Fruit fly (Drosophila melanogaster) whole organism, embryonic: Measurements from ENCODE around the gene Usp8.
A peak's percentile ranks its signal among the peaks of the same experiment; 100 is the strongest.

Experiments used
- Bgb ChIP-seq: fragments of 200-800 bp; sonication (Bioruptor generic); IDR thresholded peaks from 2 replicates; pipeline ENCODE4 v1.3.6; 2022; ENCODE audit warnings: missing biosample characterization, missing genetic modification characterization; ENCODE audit not compliant: partially characterized antibody
- CG10209 ChIP-seq: fragments of 200-800 bp; sonication (Bioruptor generic); optimal IDR thresholded peaks from 3 replicates; lab custom pipeline; 2017; ENCODE audit warnings: missing biosample characterization, mild to moderate bottlenecking, missing genetic modification characterization, missing genetic modification reagents
- CG11247 ChIP-seq: fragments of 200-800 bp; sonication (Bioruptor generic); IDR thresholded peaks from 2 replicates; pipeline ENCODE4 v1.3.6; 2022; ENCODE audit warnings: missing biosample characterization, missing genetic modification characterization
- CG13624 ChIP-seq: fragments of 200-800 bp; sonication (Bioruptor generic); optimal IDR thresholded peaks from 2 replicates; lab custom pipeline; 2016; ENCODE audit warnings: missing biosample characterization, missing genetic modification characterization
- CG13775 ChIP-seq: fragments of 200-800 bp; sonication (Bioruptor generic); optimal IDR thresholded peaks from 3 replicates; lab custom pipeline; 2017; ENCODE audit warnings: missing biosample characterization, mild to moderate bottlenecking, missing genetic modification characterization
- CG17385 ChIP-seq: fragments of 200-800 bp; sonication (Bioruptor generic); optimal IDR thresholded peaks from 3 replicates; lab custom pipeline; 2018; ENCODE audit warnings: missing biosample characterization, mild to moderate bottlenecking, missing genetic modification characterization
- CG2129 ChIP-seq: fragments of 200-800 bp; sonication (Bioruptor generic); IDR thresholded peaks from 2 replicates; pipeline ENCODE4 v1.3.6; 2022; ENCODE audit warnings: missing biosample characterization, missing genetic modification characterization; ENCODE audit not compliant: partially characterized antibody
- CG2199 ChIP-seq: fragments of 200-800 bp; sonication (Bioruptor generic); IDR thresholded peaks from 3 replicates; pipeline ENCODE4 v1.3.6; 2022; ENCODE audit warnings: missing biosample characterization, missing genetic modification characterization
- CG30403 ChIP-seq: fragments of 200-800 bp; sonication (Bioruptor generic); optimal IDR thresholded peaks from 3 replicates; lab custom pipeline; 2016; ENCODE audit warnings: missing biosample characterization, missing genetic modification characterization
- CG3847 ChIP-seq: fragments of 200-800 bp; sonication (Bioruptor generic); IDR thresholded peaks from 2 replicates; pipeline ENCODE4 v1.3.6; 2022; ENCODE audit warnings: missing biosample characterization, missing genetic modification characterization
- CG3995 ChIP-seq: fragments of 200-800 bp; sonication (Bioruptor generic); optimal IDR thresholded peaks from 3 replicates; lab custom pipeline; 2016; ENCODE audit warnings: missing biosample characterization, missing genetic modification characterization
- CG4424 ChIP-seq: fragments of 200-800 bp; sonication (Bioruptor generic); optimal IDR thresholded peaks from 3 replicates; lab custom pipeline; 2016; ENCODE audit warnings: missing biosample characterization, missing genetic modification characterization
- CG6175 ChIP-seq: fragments of 200-800 bp; sonication (Bioruptor generic); IDR thresholded peaks from 3 replicates; pipeline ENCODE4 v1.3.6; 2022; ENCODE audit warnings: missing biosample characterization, missing genetic modification characterization
- CG8359 ChIP-seq: fragments of 200-800 bp; sonication (Bioruptor generic); optimal IDR thresholded peaks from 2 replicates; lab custom pipeline; 2017; ENCODE audit warnings: missing biosample characterization, mild to moderate bottlenecking, missing genetic modification characterization, borderline replicate concordance
- CG9817 ChIP-seq: fragments of 200-800 bp; sonication (Bioruptor generic); optimal IDR thresholded peaks from 2 replicates; lab custom pipeline; 2018; ENCODE audit warnings: missing biosample characterization, mild to moderate bottlenecking, missing genetic modification characterization, moderate library complexity
- Chrac-16 ChIP-seq: fragments of 200-800 bp; sonication (Bioruptor generic); optimal IDR thresholded peaks from 3 replicates; lab custom pipeline; 2016; ENCODE audit warnings: missing biosample characterization, missing genetic modification characterization
- Drgx ChIP-seq: fragments of 200-800 bp; sonication (Bioruptor generic); IDR thresholded peaks from 2 replicates; pipeline ENCODE4 v1.3.6; 2022; ENCODE audit warnings: missing biosample characterization, missing genetic modification characterization
- Eip74EF ChIP-seq, 2 experiments: fragments of 200-800 bp in 1 of 2; fragments of >200 bp in 1 of 2; sonication (Bioruptor generic) in 1 of 2; optimal IDR thresholded peaks; 2 replicates each; lab custom pipeline; 2017 to 2019; ENCODE audit warnings: missing biosample characterization in 2 of 2, missing genetic modification characterization in 2 of 2, mild to moderate bottlenecking in 1 of 2, moderate library complexity in 1 of 2
- Ets65A ChIP-seq: fragments of 200-800 bp; sonication (Bioruptor generic); peaks from one replicate; lab custom pipeline; 2016; ENCODE audit warnings: missing biosample characterization, missing genetic modification characterization
- Gug ChIP-seq: fragments of 200-800 bp; sonication (Bioruptor generic); IDR thresholded peaks from 4 replicates; pipeline ENCODE4 v1.3.6; 2022; ENCODE audit warnings: missing biosample characterization, missing genetic modification characterization
- Hey ChIP-seq: fragments of 200-800 bp; sonication (Bioruptor generic); optimal IDR thresholded peaks from 3 replicates; lab custom pipeline; 2018; ENCODE audit warnings: missing biosample characterization, mild to moderate bottlenecking, missing genetic modification characterization
- Mes4 ChIP-seq: fragments of 200-800 bp; sonication (Bioruptor generic); optimal IDR thresholded peaks from 2 replicates; lab custom pipeline; 2016; ENCODE audit warnings: missing biosample characterization, missing genetic modification characterization
- Nf-YB ChIP-seq: fragments of 200-800 bp; sonication (Bioruptor generic); optimal IDR thresholded peaks from 3 replicates; lab custom pipeline; 2019; ENCODE audit warnings: missing biosample characterization, mild to moderate bottlenecking, missing genetic modification characterization, moderate library complexity
- Oaz ChIP-seq: fragments of 200-800 bp; sonication (Bioruptor generic); IDR thresholded peaks from 2 replicates; pipeline ENCODE4 v1.3.6; 2022; ENCODE audit warnings: missing biosample characterization, missing genetic modification characterization
- Sox102F ChIP-seq: fragments of 200-800 bp; sonication (Bioruptor generic); optimal IDR thresholded peaks from 2 replicates; lab custom pipeline; 2018; ENCODE audit warnings: missing biosample characterization, mild to moderate bottlenecking, missing genetic modification characterization, moderate library complexity
- Stat92E ChIP-seq, 3 experiments: fragments of >200 bp in 2 of 3; fragments of 200-800 bp in 1 of 3; sonication (Bioruptor generic) in 1 of 3; optimal IDR thresholded peaks; 2 replicates each; lab custom pipeline; 2017 to 2019; ENCODE audit warnings: missing biosample characterization in 3 of 3, missing genetic modification characterization in 3 of 3, mild to moderate bottlenecking in 1 of 3, moderate library complexity in 1 of 3
- abd-A ChIP-seq: fragments of 200-800 bp; sonication (Bioruptor generic); optimal IDR thresholded peaks from 3 replicates; lab custom pipeline; 2019; ENCODE audit warnings: missing biosample characterization, mild to moderate bottlenecking, missing genetic modification characterization, moderate library complexity
- ara ChIP-seq: fragments of 200-800 bp; sonication (Bioruptor generic); IDR thresholded peaks from 2 replicates; pipeline ENCODE4 v1.3.6; 2022; ENCODE audit warnings: missing biosample characterization, missing genetic modification characterization
- bab2 ChIP-seq: fragments of 200-800 bp; sonication (Bioruptor generic); optimal IDR thresholded peaks from 2 replicates; lab custom pipeline; 2016; ENCODE audit warnings: missing biosample characterization, missing genetic modification characterization
- croc ChIP-seq: fragments of 200-800 bp; sonication (Bioruptor generic); conservative IDR thresholded peaks from 3 replicates; pipeline ENCODE4 v1.3.6; 2022; ENCODE audit warnings: missing biosample characterization, missing genetic modification characterization
- cwo ChIP-seq: fragments of 200-800 bp; sonication (Bioruptor generic); optimal IDR thresholded peaks from 3 replicates; lab custom pipeline; 2017; ENCODE audit warnings: missing biosample characterization, missing genetic modification characterization, mild to moderate bottlenecking, moderate library complexity, missing genetic modification reagents
- da ChIP-seq: fragments of 200-800 bp; sonication (Bioruptor generic); optimal IDR thresholded peaks from 2 replicates; lab custom pipeline; 2016; ENCODE audit warnings: missing biosample characterization, missing genetic modification characterization
- dan ChIP-seq: fragments of 200-800 bp; sonication (Bioruptor generic); IDR thresholded peaks from 2 replicates; pipeline ENCODE4 v1.3.6; 2022; ENCODE audit warnings: missing biosample characterization, missing genetic modification characterization
- dysf ChIP-seq: fragments of 200-800 bp; sonication (Bioruptor generic); IDR thresholded peaks from 3 replicates; pipeline ENCODE4 v1.3.6; 2022; ENCODE audit warnings: missing biosample characterization, missing genetic modification characterization
- ftz-f1 ChIP-seq: fragments of 200-800 bp; sonication (Bioruptor generic); optimal IDR thresholded peaks from 2 replicates; lab custom pipeline; 2016; ENCODE audit warnings: missing biosample characterization, missing genetic modification characterization
- mam ChIP-seq: fragments of 200-800 bp; sonication (Bioruptor generic); optimal IDR thresholded peaks from 3 replicates; lab custom pipeline; 2016; ENCODE audit warnings: missing biosample characterization, missing genetic modification characterization
- nerfin-1 ChIP-seq: fragments of 200-800 bp; sonication (Bioruptor generic); optimal IDR thresholded peaks from 3 replicates; lab custom pipeline; 2019; ENCODE audit warnings: missing biosample characterization, mild to moderate bottlenecking, missing genetic modification characterization, moderate library complexity
- nerfin-2 ChIP-seq: fragments of 200-800 bp; sonication (Bioruptor generic); IDR thresholded peaks from 2 replicates; pipeline ENCODE4 v1.3.6; 2022; ENCODE audit warnings: missing biosample characterization, missing genetic modification characterization; ENCODE audit not compliant: partially characterized antibody
- nmo ChIP-seq: fragments of 200-800 bp; sonication (Bioruptor generic); optimal IDR thresholded peaks from 2 replicates; lab custom pipeline; 2018; ENCODE audit warnings: missing biosample characterization, mild to moderate bottlenecking, missing genetic modification characterization, moderate library complexity
- nom ChIP-seq: fragments of 200-800 bp; sonication (Bioruptor generic); optimal IDR thresholded peaks from 2 replicates; lab custom pipeline; 2017; ENCODE audit warnings: missing biosample characterization, missing genetic modification characterization, mild to moderate bottlenecking, moderate library complexity, missing genetic modification reagents
- p53 ChIP-seq: fragments of 200-800 bp; sonication (Bioruptor generic); optimal IDR thresholded peaks from 2 replicates; lab custom pipeline; 2016; ENCODE audit warnings: missing biosample characterization, missing genetic modification characterization
- phol ChIP-seq: fragments of 200-800 bp; sonication (Bioruptor generic); optimal IDR thresholded peaks from 3 replicates; lab custom pipeline; 2018; ENCODE audit warnings: missing biosample characterization, mild to moderate bottlenecking, missing genetic modification characterization, moderate library complexity
- pita ChIP-seq: fragments of 200-800 bp; sonication (Bioruptor generic); optimal IDR thresholded peaks from 2 replicates; lab custom pipeline; 2017; ENCODE audit warnings: missing biosample characterization, mild to moderate bottlenecking, missing genetic modification characterization
- pzg ChIP-seq: fragments of 200-800 bp; sonication (Bioruptor generic); optimal IDR thresholded peaks from 3 replicates; lab custom pipeline; 2018; ENCODE audit warnings: missing biosample characterization, mild to moderate bottlenecking, missing genetic modification characterization, moderate library complexity
- seq ChIP-seq: fragments of 200-800 bp; sonication (Bioruptor generic); IDR thresholded peaks from 2 replicates; pipeline ENCODE4 v1.3.6; 2022; ENCODE audit warnings: missing biosample characterization, missing genetic modification characterization
- tap ChIP-seq: fragments of 200-800 bp; optimal IDR thresholded peaks from 3 replicates; lab custom pipeline; 2019; ENCODE audit warnings: missing biosample characterization, mild to moderate bottlenecking, missing genetic modification characterization, moderate library complexity
- tgo ChIP-seq: fragments of 200-800 bp; sonication (Bioruptor generic); IDR thresholded peaks from 3 replicates; pipeline ENCODE4 v1.3.6; 2022; ENCODE audit warnings: missing biosample characterization, missing genetic modification characterization
- tin ChIP-seq: fragments of 200-800 bp; sonication (Bioruptor generic); optimal IDR thresholded peaks from 3 replicates; lab custom pipeline; 2016; ENCODE audit warnings: missing biosample characterization, missing genetic modification characterization
- ttk ChIP-seq: fragments of 200-800 bp; sonication (Bioruptor generic); IDR thresholded peaks from 2 replicates; pipeline ENCODE4 v2.1.2; 2022; ENCODE audit warnings: missing biosample characterization, missing genetic modification characterization
- vnd ChIP-seq: fragments of 200-800 bp; sonication (Bioruptor generic); IDR thresholded peaks from 3 replicates; pipeline ENCODE4 v1.3.6; 2022; ENCODE audit warnings: missing biosample characterization, missing genetic modification characterization; ENCODE audit not compliant: partially characterized antibody
- zfh1 ChIP-seq: fragments of 200-800 bp; sonication (Bioruptor generic); IDR thresholded peaks from 3 replicates; pipeline ENCODE4 v1.3.6; 2022; ENCODE audit warnings: missing biosample characterization, missing genetic modification characterization

The Usp8 gene

dm6 chr3R:21140458-21140857 lies 6.4 kb downstream of the Usp8 start, which contains the start of gene SNF4Agamma (continued):
- TF ChIP-seq ftz-f1 (GFP tag; lab: Kevin White, UChicago) = no peak
- no peak for TF ChIP-seq abd-A (tag; lab: Kevin White, UChicago)
- TF ChIP-seq CG17385 = no peak
- 0 out of 3 replicates have a peak, but pooled peaks have one; percentile 19 for TF ChIP-seq croc
- TF ChIP-seq Mes4 (GFP tag; lab: Kevin White, UChicago) = peak; percentile 0
- peak; percentile 62 for TF ChIP-seq CG30403
- TF ChIP-seq tin (GFP tag; lab: Kevin White, UChicago) = no peak
- no peak; the same call in 3 of the 4 replicates for TF ChIP-seq Gug
- no peak; the same call in 2 of the 3 replicates for TF ChIP-seq tgo (GFP tag; lab: Robert Waterston, UW)
- peak; percentile 46 for TF ChIP-seq phol (tag; lab: Kevin White, UChicago)
- no peak for TF ChIP-seq Eip74EF (GFP tag; optimal IDR thresholded peaks at IDR 0.05; lab: Kevin White, UChicago)
- TF ChIP-seq zfh1 (GFP tag; lab: Robert Waterston, UW) = no peak
- TF ChIP-seq CG13775 (GFP tag; lab: Kevin White, UChicago) = no peak
- TF ChIP-seq CG10209 (GFP tag; lab: Kevin White, UChicago) = no peak
- no peak for TF ChIP-seq CG4424 (GFP tag; lab: Kevin White, UChicago)
- TF ChIP-seq nom (GFP tag; lab: Kevin White, UChicago) = no peak
- TF ChIP-seq Stat92E (GFP tag; optimal IDR thresholded peaks at IDR 0.05; lab: Kevin White, UChicago) = no peak
- TF ChIP-seq Bgb (GFP tag; lab: Robert Waterston, UW) = peak; percentile 76
- TF ChIP-seq cwo (GFP tag; lab: Kevin White, UChicago) = no peak
- no peak for TF ChIP-seq dysf (GFP tag; lab: Robert Waterston, UW)
- TF ChIP-seq ara (GFP tag; lab: Robert Waterston, UW) = no peak
- TF ChIP-seq dan (GFP tag; lab: Robert Waterston, UW) = no peak
- peak; percentile 91 for TF ChIP-seq Ets65A
- no peak for TF ChIP-seq CG3995 (GFP tag; lab: Kevin White, UChicago)
- TF ChIP-seq Hey (tag; lab: Kevin White, UChicago) = no peak
- TF ChIP-seq CG3847 (GFP tag; lab: Robert Waterston, UW) = peak; percentile 73
- no peak for TF ChIP-seq Oaz (GFP tag; lab: Robert Waterston, UW)
- TF ChIP-seq CG2129 (GFP tag; lab: Robert Waterston, UW) = peak; percentile 60
- TF ChIP-seq pita (GFP tag; lab: Kevin White, UChicago) = no peak
- no peak for TF ChIP-seq CG13624
- no peak for TF ChIP-seq Sox102F (GFP tag; lab: Kevin White, UChicago)
- no peak for TF ChIP-seq CG8359 (GFP tag; lab: Kevin White, UChicago)
- no peak for TF ChIP-seq da (GFP tag; lab: Kevin White, UChicago)
- no peak for TF ChIP-seq CG11247 (GFP tag; lab: Robert Waterston, UW)
- peak; percentile 45 for TF ChIP-seq CG9817
- no peak for TF ChIP-seq Drgx (GFP tag; lab: Robert Waterston, UW)
- no peak for TF ChIP-seq ttk (GFP tag; lab: Robert Waterston, UW)
- peak; percentile 14 for TF ChIP-seq bab2 (GFP tag; lab: Kevin White, UChicago)
- TF ChIP-seq p53 (GFP tag; lab: Kevin White, UChicago) = no peak
- TF ChIP-seq nerfin-2 (GFP tag; lab: Robert Waterston, UW) = no peak
- TF ChIP-seq Nf-YB (GFP tag; lab: Kevin White, UChicago) = no peak
- TF ChIP-seq nerfin-1 = peak; percentile 11
- no peak for TF ChIP-seq mam (GFP tag; lab: Kevin White, UChicago)
- TF ChIP-seq CG2199 = no peak
- 0 out of 2 replicates have a peak, but pooled peaks have one; percentile 12 for TF ChIP-seq seq (GFP tag; lab: Robert Waterston, UW)
- peak; percentile 78 for TF ChIP-seq vnd (GFP tag; lab: Robert Waterston, UW)
- peak; percentile 72 for TF ChIP-seq pzg (GFP tag; lab: Kevin White, UChicago)
- TF ChIP-seq Chrac-16 = peak; percentile 5
- no peak for TF ChIP-seq CG6175 (GFP tag; lab: Robert Waterston, UW)
- TF ChIP-seq nmo = peak; percentile 49
- peak; percentile 10 for TF ChIP-seq tap (tag; lab: Kevin White, UChicago)
